Worm (Caenorhabditis elegans) whole organism, L2 larva: ENCODE results near the gene mtcu-2.
A peak's percentile ranks its signal among the peaks of the same experiment; 100 is the strongest.

Experiments used
- C34F6.9 ChIP-seq: fragments of 150-350 bp; optimal IDR thresholded peaks from 2 replicates; lab custom pipeline; 2014; ENCODE audit warnings: missing biosample characterization, missing genetic modification characterization
- F13H6.1 ChIP-seq: sonication (generic microtip); optimal IDR thresholded peaks from 2 replicates; lab custom pipeline; 2016; ENCODE audit warnings: missing genetic modification characterization, missing compliant biosample characterization
- alr-1 ChIP-seq: fragments of 150-350 bp; optimal IDR thresholded peaks from 2 replicates; lab custom pipeline; 2014; ENCODE audit warnings: missing biosample characterization, missing genetic modification characterization
- aly-2 ChIP-seq: fragments of 150-350 bp; optimal IDR thresholded peaks from 2 replicates; lab custom pipeline; 2014; ENCODE audit warnings: missing biosample characterization, missing genetic modification characterization
- ama-1 ChIP-seq: fragments of 150-350 bp; optimal IDR thresholded peaks from 2 replicates; lab custom pipeline; 2018; ENCODE audit warnings: inconsistent platforms
- blmp-1 ChIP-seq: sonication (generic microtip); optimal IDR thresholded peaks from 2 replicates; lab custom pipeline; 2017; ENCODE audit warnings: missing genetic modification characterization, mild to moderate bottlenecking, missing compliant biosample characterization, antibody characterized with exemption, moderate library complexity; ENCODE audit not compliant: insufficient read depth
- crh-2 ChIP-seq: sonication (generic microtip); optimal IDR thresholded peaks from 2 replicates; lab custom pipeline; 2017; ENCODE audit warnings: missing biosample characterization, missing genetic modification characterization
- egl-27 ChIP-seq: sonication (generic microtip); optimal IDR thresholded peaks from 3 replicates; lab custom pipeline; 2017; ENCODE audit warnings: missing biosample characterization, missing genetic modification reagents, missing genetic modification characterization
- elt-1 ChIP-seq: fragments of 150-350 bp; optimal IDR thresholded peaks from 2 replicates; lab custom pipeline; 2014; ENCODE audit warnings: missing biosample characterization, missing genetic modification characterization
- elt-3 ChIP-seq: sonication (generic microtip); optimal IDR thresholded peaks from 2 replicates; lab custom pipeline; 2017; ENCODE audit warnings: missing biosample characterization, missing genetic modification characterization
- gmeb-1 ChIP-seq: fragments of 150-350 bp; optimal IDR thresholded peaks from 2 replicates; lab custom pipeline; 2014; ENCODE audit warnings: missing biosample characterization, missing genetic modification characterization
- lin-11 ChIP-seq: fragments of 150-350 bp; sonication (generic microtip); optimal IDR thresholded peaks from 2 replicates; lab custom pipeline; 2014; ENCODE audit warnings: missing biosample characterization, missing genetic modification characterization, inconsistent platforms, mixed read lengths
- lin-13 ChIP-seq: fragments of 150-350 bp; optimal IDR thresholded peaks from 2 replicates; lab custom pipeline; 2014; ENCODE audit warnings: missing biosample characterization, missing genetic modification reagents, missing genetic modification characterization
- lin-39 ChIP-seq: fragments of 150-350 bp; optimal IDR thresholded peaks from 2 replicates; lab custom pipeline; 2014; ENCODE audit warnings: missing biosample characterization, missing genetic modification reagents, missing genetic modification characterization
- lsy-2 ChIP-seq, 2 experiments: fragments of 150-350 bp in 1 of 2; sonication (generic microtip) in 1 of 2; optimal IDR thresholded peaks; 2 replicates each; lab custom pipeline; 2014 to 2017; ENCODE audit warnings: missing biosample characterization in 2 of 2, missing genetic modification characterization in 2 of 2
- mab-5 ChIP-seq: fragments of 150-350 bp; optimal IDR thresholded peaks from 2 replicates; lab custom pipeline; 2014; ENCODE audit warnings: missing biosample characterization, missing genetic modification characterization
- mbf-1 ChIP-seq: sonication (generic microtip); optimal IDR thresholded peaks from 2 replicates; lab custom pipeline; 2017; ENCODE audit warnings: missing biosample characterization, missing genetic modification characterization
- mdl-1 ChIP-seq, 2 experiments: fragments of 150-350 bp in 1 of 2; sonication (generic microtip) in 1 of 2; optimal IDR thresholded peaks; 2 replicates each; lab custom pipeline; 2017; ENCODE audit warnings: missing biosample characterization in 2 of 2, missing genetic modification characterization in 2 of 2
- nhr-10 ChIP-seq: sonication (generic microtip); optimal IDR thresholded peaks from 2 replicates; lab custom pipeline; 2017; ENCODE audit warnings: missing biosample characterization, missing genetic modification characterization
- nhr-11 ChIP-seq: fragments of 150-350 bp; optimal IDR thresholded peaks from 2 replicates; lab custom pipeline; 2014; ENCODE audit warnings: missing biosample characterization, missing genetic modification characterization
- nhr-129 ChIP-seq: fragments of 150-350 bp; optimal IDR thresholded peaks from 2 replicates; lab custom pipeline; 2014; ENCODE audit warnings: missing biosample characterization, missing genetic modification characterization
- nhr-21 ChIP-seq: fragments of 150-350 bp; optimal IDR thresholded peaks from 2 replicates; lab custom pipeline; 2014; ENCODE audit warnings: missing biosample characterization, missing genetic modification characterization
- nhr-23 ChIP-seq: fragments of 150-350 bp; optimal IDR thresholded peaks from 2 replicates; lab custom pipeline; 2014; ENCODE audit warnings: missing biosample characterization, missing genetic modification reagents, missing genetic modification characterization
- nhr-237 ChIP-seq: fragments of 150-350 bp; optimal IDR thresholded peaks from 2 replicates; lab custom pipeline; 2014; ENCODE audit warnings: missing biosample characterization, missing genetic modification characterization
- nhr-25 ChIP-seq: fragments of 150-350 bp; sonication (generic microtip); optimal IDR thresholded peaks from 3 replicates; lab custom pipeline; 2014; ENCODE audit warnings: missing biosample characterization, missing genetic modification characterization
- nhr-6 ChIP-seq: fragments of 150-350 bp; optimal IDR thresholded peaks from 2 replicates; lab custom pipeline; 2014; ENCODE audit warnings: missing biosample characterization, missing genetic modification characterization
- nhr-77 ChIP-seq: fragments of 150-350 bp; optimal IDR thresholded peaks from 2 replicates; lab custom pipeline; 2014; ENCODE audit warnings: missing biosample characterization, missing genetic modification characterization
- peb-1 ChIP-seq: fragments of 150-350 bp; optimal IDR thresholded peaks from 2 replicates; lab custom pipeline; 2014; ENCODE audit warnings: missing biosample characterization, missing genetic modification characterization
- skn-1 ChIP-seq: sonication (generic microtip); optimal IDR thresholded peaks from 2 replicates; lab custom pipeline; 2017; ENCODE audit warnings: missing biosample characterization, missing genetic modification characterization
- sma-3 ChIP-seq: sonication (generic microtip); optimal IDR thresholded peaks from 2 replicates; lab custom pipeline; 2016; ENCODE audit warnings: missing genetic modification reagents, missing genetic modification characterization, missing compliant biosample characterization
- sma-9 ChIP-seq, 2 experiments: fragments of 150-350 bp in 1 of 2; sonication (generic microtip) in 1 of 2; optimal IDR thresholded peaks; 2 replicates each; lab custom pipeline; 2014 to 2016; ENCODE audit warnings: missing genetic modification characterization in 2 of 2, mild to moderate bottlenecking in 1 of 2, missing biosample characterization in 1 of 2, missing compliant biosample characterization in 1 of 2, missing genetic modification reagents in 1 of 2, moderate library complexity in 1 of 2
- unc-39 ChIP-seq: fragments of 150-350 bp; optimal IDR thresholded peaks from 2 replicates; lab custom pipeline; 2014; ENCODE audit warnings: missing biosample characterization, missing genetic modification characterization
- unc-55 ChIP-seq: fragments of 150-350 bp; sonication (generic microtip); optimal IDR thresholded peaks from 3 replicates; lab custom pipeline; 2014; ENCODE audit warnings: missing biosample characterization, missing genetic modification reagents, missing genetic modification characterization
- unc-62 ChIP-seq: fragments of 150-350 bp; optimal IDR thresholded peaks from 2 replicates; lab custom pipeline; 2014; ENCODE audit warnings: missing biosample characterization, missing genetic modification reagents, missing genetic modification characterization
- zag-1 ChIP-seq: fragments of 150-350 bp; optimal IDR thresholded peaks from 2 replicates; lab custom pipeline; 2014; ENCODE audit warnings: missing biosample characterization, missing genetic modification characterization
- ztf-1 ChIP-seq: fragments of 200-800 bp; sonication (Bioruptor generic); conservative IDR thresholded peaks from 2 replicates; pipeline ENCODE4 v1.3.6; 2022; ENCODE audit warnings: missing genetic modification characterization, missing compliant biosample characterization
- ztf-11 ChIP-seq: sonication (generic microtip); optimal IDR thresholded peaks from 2 replicates; lab custom pipeline; 2017; ENCODE audit warnings: missing biosample characterization, missing genetic modification characterization

mtcu-2 gene

ce11 chrII:10045670-10046069 lies 12.7 kb upstream of the mtcu-2 start:
- TF ChIP-seq ama-1 (lab: Kevin White, UChicago) (no peak), ztf-1 (no peak), aly-2 (tag; lab: Kevin White, UChicago) (no peak), nhr-23 (tag; lab: Kevin White, UChicago) (no peak), sma-3 (GFP tag; lab: Kevin White, UChicago) (no peak), lin-39 (tag; lab: Kevin White, UChicago) (no peak)

DNA sequence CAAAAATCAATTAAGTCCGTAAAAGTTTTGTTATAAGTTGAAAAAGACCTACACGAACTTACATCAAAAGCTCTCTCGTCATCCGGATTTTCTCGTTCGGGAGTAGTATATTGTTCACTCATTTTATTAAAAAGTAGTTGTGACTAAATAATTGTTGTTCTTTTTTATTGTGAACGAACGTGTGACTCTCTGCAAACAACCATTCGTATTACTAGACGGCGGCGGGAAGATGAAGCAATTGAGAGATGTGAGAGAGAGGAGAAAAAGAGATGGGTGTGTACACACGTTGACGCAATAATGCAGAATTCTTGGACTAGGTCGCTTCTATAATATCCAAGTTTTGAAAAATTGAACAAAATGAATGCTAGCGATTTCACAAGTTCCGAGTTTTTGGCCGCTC lies 11.9 kb upstream of the mtcu-2 start, which contains the start of the genes F52H3.11 and bath-38:
Gene F52H3.11 (minus strand): TSS at position 203 of the 400 bp plus-strand sequence.
Gene bath-38 (minus strand): TSS at position 310 of the 400 bp plus-strand sequence.
- peak in 1 of 2 experiments; percentile 62 for TF ChIP-seq lsy-2 (tag; optimal IDR thresholded peaks at IDR 0.05; lab: Kevin White, UChicago)
- TF ChIP-seq nhr-21 (tag; lab: Kevin White, UChicago), result no peak
- TF ChIP-seq unc-55 (GFP tag; lab: Kevin White, UChicago), result peak; percentile 71
- TF ChIP-seq skn-1 (tag; lab: Kevin White, UChicago), result no peak
- peak; percentile 31 for TF ChIP-seq crh-2 (tag; lab: Kevin White, UChicago)
- TF ChIP-seq nhr-129 (tag; lab: Kevin White, UChicago), result peak; percentile 71
- TF ChIP-seq blmp-1 (tag; lab: Kevin White, UChicago), result no peak
- no peak for TF ChIP-seq mdl-1 (tag; optimal IDR thresholded peaks at IDR 0.05; lab: Kevin White, UChicago)
- TF ChIP-seq zag-1, result no peak
- no peak for TF ChIP-seq nhr-11 (tag; lab: Kevin White, UChicago)
- TF ChIP-seq gmeb-1 (tag; lab: Kevin White, UChicago), result no peak
- TF ChIP-seq unc-39 (tag; lab: Kevin White, UChicago), result no peak
- no peak for TF ChIP-seq unc-62
- TF ChIP-seq alr-1 (tag; lab: Kevin White, UChicago), result no peak
- no peak for TF ChIP-seq lin-39 (tag; lab: Kevin White, UChicago)
- TF ChIP-seq lin-11 (tag; lab: Kevin White, UChicago), result no peak
- no peak for TF ChIP-seq aly-2 (tag; lab: Kevin White, UChicago)
- TF ChIP-seq sma-9 (GFP tag; optimal IDR thresholded peaks at IDR 0.05; lab: Kevin White, UChicago), result no peak
- no peak for TF ChIP-seq sma-9 (tag; optimal IDR thresholded peaks at IDR 0.05; lab: Kevin White, UChicago)
- TF ChIP-seq ama-1 (lab: Kevin White, UChicago), result no peak
- no peak for TF ChIP-seq nhr-77 (tag; lab: Kevin White, UChicago)
- TF ChIP-seq mab-5, result no peak
- TF ChIP-seq nhr-10 (tag; lab: Kevin White, UChicago), result no peak
- no peak for TF ChIP-seq F13H6.1 (tag; lab: Kevin White, UChicago)
- TF ChIP-seq nhr-6 (tag; lab: Kevin White, UChicago), result no peak
- TF ChIP-seq ztf-11 (tag; lab: Kevin White, UChicago), result no peak
- TF ChIP-seq elt-1 (tag; lab: Kevin White, UChicago), result no peak
- no peak for TF ChIP-seq nhr-25 (tag; lab: Kevin White, UChicago)
- TF ChIP-seq sma-3 (GFP tag; lab: Kevin White, UChicago), result no peak
- no peak for TF ChIP-seq mbf-1 (tag; lab: Kevin White, UChicago)
- peak; percentile 68 for TF ChIP-seq C34F6.9 (tag; lab: Kevin White, UChicago)
- TF ChIP-seq elt-3, result no peak
- no peak for TF ChIP-seq nhr-237
- peak; percentile 35 for TF ChIP-seq lin-13
- no peak for TF ChIP-seq peb-1 (tag; lab: Kevin White, UChicago)

ce11 chrII:10040834-10041233 lies 7.8 kb upstream of the mtcu-2 start, which contains the start of gene ogr-2:
TSS of gene ogr-2 (plus strand) at chrII:10041134.
- TF ChIP-seq crh-2 (tag; lab: Kevin White, UChicago) (no peak), egl-27 (tag; lab: Kevin White, UChicago) (no peak)

ce11 chrII:10039799-10040198 lies 6.8 kb upstream of the mtcu-2 start, which contains the start of gene let-268:
TSS of gene let-268 (minus strand) at chrII:10039980.
- no peak for TF ChIP-seq elt-1 (tag; lab: Kevin White, UChicago)
